Worm (Caenorhabditis elegans) whole organism, L4 larva: ENCODE results near the gene F36G9.7.
A peak's percentile ranks its signal among the peaks of the same experiment; 100 is the strongest.

ENCODE experiments used
- D1046.2 ChIP-seq: fragments of 200-800 bp; sonication (Bioruptor generic); IDR thresholded peaks from 2 replicates; pipeline ENCODE4 v1.3.6; 2022; ENCODE audit warnings: missing genetic modification characterization, missing compliant biosample characterization
- F10B5.3 ChIP-seq: sonication (generic microtip); optimal IDR thresholded peaks from 2 replicates; lab custom pipeline; 2016; ENCODE audit warnings: mild to moderate bottlenecking, missing genetic modification characterization, missing compliant biosample characterization
- R02D3.7 ChIP-seq: fragments of 150-350 bp; sonication (generic microtip); optimal IDR thresholded peaks from 3 replicates; lab custom pipeline; 2014; ENCODE audit warnings: missing biosample characterization, missing genetic modification characterization
- T20F7.1 ChIP-seq: fragments of 200-800 bp; sonication (Bioruptor generic); optimal IDR thresholded peaks from 2 replicates; lab custom pipeline; 2018; ENCODE audit warnings: mild to moderate bottlenecking, missing genetic modification characterization, missing compliant biosample characterization
- T26A8.4 ChIP-seq: fragments of 200-800 bp; sonication (Bioruptor generic); IDR thresholded peaks from 2 replicates; pipeline ENCODE4 v1.3.6; 2022; ENCODE audit warnings: missing genetic modification characterization, missing compliant biosample characterization
- Y5F2A.4 ChIP-seq: fragments of 200-800 bp; sonication (Bioruptor generic); optimal IDR thresholded peaks from 2 replicates; lab custom pipeline; 2018; ENCODE audit warnings: mild to moderate bottlenecking, missing genetic modification characterization, missing compliant biosample characterization
- Y75B8A.6 ChIP-seq: fragments of 200-800 bp; sonication (Bioruptor generic); IDR thresholded peaks from 2 replicates; pipeline ENCODE4 v1.3.6; 2022; ENCODE audit warnings: missing genetic modification reagents, missing genetic modification characterization, missing compliant biosample characterization
- aha-1 ChIP-seq: fragments of 150-350 bp; peaks from one replicate; lab custom pipeline; 2014; ENCODE audit warnings: missing biosample characterization, missing genetic modification characterization
- ama-1 ChIP-seq: fragments of 150-350 bp; optimal IDR thresholded peaks from 2 replicates; lab custom pipeline; 2014; ENCODE audit warnings: inconsistent platforms, mixed read lengths
- attf-4 ChIP-seq: sonication (generic microtip); optimal IDR thresholded peaks from 3 replicates; lab custom pipeline; 2017; ENCODE audit warnings: missing biosample characterization, missing genetic modification characterization
- ceh-62 ChIP-seq: sonication (generic microtip); optimal IDR thresholded peaks from 2 replicates; lab custom pipeline; 2017; ENCODE audit warnings: missing biosample characterization, missing genetic modification characterization
- ceh-82 ChIP-seq: sonication (generic microtip); optimal IDR thresholded peaks from 2 replicates; lab custom pipeline; 2017; ENCODE audit warnings: missing biosample characterization, missing genetic modification characterization
- ces-1 ChIP-seq: fragments of 150-350 bp; sonication (generic microtip); optimal IDR thresholded peaks from 4 replicates; lab custom pipeline; 2014; ENCODE audit warnings: missing biosample characterization, missing genetic modification reagents, missing genetic modification characterization
- ctbp-1 ChIP-seq: fragments of 200-800 bp; sonication (Bioruptor generic); IDR thresholded peaks from 2 replicates; pipeline ENCODE4 v1.3.6; 2022; ENCODE audit warnings: missing genetic modification reagents, missing genetic modification characterization, missing compliant biosample characterization
- daf-8 ChIP-seq: fragments of 200-800 bp; sonication (Bioruptor generic); IDR thresholded peaks from 2 replicates; pipeline ENCODE4 v1.3.6; 2022; ENCODE audit warnings: missing genetic modification characterization, missing compliant biosample characterization
- dmd-8 ChIP-seq: fragments of 200-800 bp; sonication (Bioruptor generic); IDR thresholded peaks from 2 replicates; pipeline ENCODE4 v1.3.6; 2022; ENCODE audit warnings: missing genetic modification characterization, missing compliant biosample characterization
- duxl-1 ChIP-seq: sonication (generic microtip); optimal IDR thresholded peaks from 2 replicates; lab custom pipeline; 2016; ENCODE audit warnings: mild to moderate bottlenecking, missing genetic modification characterization, moderate library complexity, missing compliant biosample characterization; ENCODE audit not compliant: poor library complexity
- fos-1 ChIP-seq: fragments of 150-350 bp; optimal IDR thresholded peaks from 2 replicates; lab custom pipeline; 2014; ENCODE audit warnings: missing biosample characterization, missing genetic modification characterization
- gei-8 ChIP-seq: fragments of 200-800 bp; sonication (Bioruptor generic); optimal IDR thresholded peaks from 2 replicates; lab custom pipeline; 2018; ENCODE audit warnings: mild to moderate bottlenecking, missing genetic modification characterization, missing compliant biosample characterization
- hlh-11 ChIP-seq: fragments of 200-800 bp; sonication (Bioruptor generic); optimal IDR thresholded peaks from 2 replicates; lab custom pipeline; 2018; ENCODE audit warnings: mild to moderate bottlenecking, missing genetic modification characterization, missing compliant biosample characterization
- lin-15B ChIP-seq: fragments of 150-350 bp; sonication (generic microtip); optimal IDR thresholded peaks from 3 replicates; lab custom pipeline; 2014; ENCODE audit warnings: missing biosample characterization, missing genetic modification characterization
- lin-38 ChIP-seq: fragments of 200-800 bp; sonication (Bioruptor generic); IDR thresholded peaks from 2 replicates; pipeline ENCODE4 v1.3.6; 2022; ENCODE audit warnings: missing genetic modification reagents, missing genetic modification characterization, missing compliant biosample characterization
- madf-9 ChIP-seq: fragments of 200-800 bp; sonication (Bioruptor generic); conservative IDR thresholded peaks from 2 replicates; pipeline ENCODE4 v1.3.6; 2022; ENCODE audit warnings: missing genetic modification reagents, missing genetic modification characterization, missing compliant biosample characterization
- mdl-1 ChIP-seq, 2 experiments: fragments of 150-350 bp in 1 of 2; sonication (generic microtip) in 1 of 2; optimal IDR thresholded peaks; 2 replicates each; lab custom pipeline; 2014 to 2017; ENCODE audit warnings: missing biosample characterization in 2 of 2, missing genetic modification characterization in 2 of 2
- mxl-2 ChIP-seq: fragments of 200-800 bp; sonication (Bioruptor generic); conservative IDR thresholded peaks from 2 replicates; pipeline ENCODE4 v1.3.6; 2022; ENCODE audit warnings: missing genetic modification reagents, missing genetic modification characterization, missing compliant biosample characterization
- nhr-102 ChIP-seq: sonication (generic microtip); optimal IDR thresholded peaks from 2 replicates; lab custom pipeline; 2016; ENCODE audit warnings: mild to moderate bottlenecking, missing genetic modification characterization, moderate library complexity, missing compliant biosample characterization
- nhr-11 ChIP-seq: fragments of 150-350 bp; optimal IDR thresholded peaks from 2 replicates; lab custom pipeline; 2014; ENCODE audit warnings: missing biosample characterization, missing genetic modification characterization
- nhr-41 ChIP-seq: fragments of 200-800 bp; sonication (Bioruptor generic); IDR thresholded peaks from 2 replicates; pipeline ENCODE4 v1.3.6; 2022; ENCODE audit warnings: missing genetic modification reagents, missing genetic modification characterization, missing compliant biosample characterization
- nhr-48 ChIP-seq: sonication (generic microtip); optimal IDR thresholded peaks from 2 replicates; lab custom pipeline; 2016; ENCODE audit warnings: mild to moderate bottlenecking, missing genetic modification characterization, missing compliant biosample characterization
- pha-4 ChIP-seq, 2 experiments: fragments of 150-350 bp in 1 of 2; fragments of 200-800 bp in 1 of 2; sonication (Bioruptor generic) in 1 of 2; IDR thresholded peaks in 1 of 2; optimal IDR thresholded peaks in 1 of 2; 2 replicates each; pipeline versions ENCODE4 v1.3.6 to Lab custom; 2014 to 2022; ENCODE audit warnings: missing genetic modification characterization in 2 of 2, missing genetic modification reagents in 2 of 2, missing biosample characterization in 1 of 2, missing compliant biosample characterization in 1 of 2
- pqm-1 ChIP-seq: sonication (generic microtip); optimal IDR thresholded peaks from 2 replicates; lab custom pipeline; 2017; ENCODE audit warnings: missing biosample characterization, missing genetic modification characterization
- rbr-2 ChIP-seq: sonication (generic microtip); optimal IDR thresholded peaks from 2 replicates; lab custom pipeline; 2016; ENCODE audit warnings: missing genotype, missing genetic modification characterization, missing compliant biosample characterization
- skn-1 ChIP-seq: fragments of 150-350 bp; optimal IDR thresholded peaks from 2 replicates; lab custom pipeline; 2014; ENCODE audit warnings: missing biosample characterization, missing genetic modification characterization
- snpc-4 ChIP-seq: fragments of 150-350 bp; optimal IDR thresholded peaks from 2 replicates; lab custom pipeline; 2014; ENCODE audit warnings: missing biosample characterization, missing genetic modification characterization
- spr-1 ChIP-seq: sonication (generic microtip); optimal IDR thresholded peaks from 2 replicates; lab custom pipeline; 2016; ENCODE audit warnings: mild to moderate bottlenecking, missing genetic modification characterization, missing compliant biosample characterization
- tra-1 ChIP-seq: fragments of 200-800 bp; sonication (Bioruptor generic); IDR thresholded peaks from 2 replicates; pipeline ENCODE4 v1.3.6; 2022; ENCODE audit warnings: missing genetic modification reagents, missing genetic modification characterization, missing compliant biosample characterization
- zfp-2 ChIP-seq: sonication (generic microtip); optimal IDR thresholded peaks from 2 replicates; lab custom pipeline; 2016; ENCODE audit warnings: mild to moderate bottlenecking, missing genetic modification characterization, missing compliant biosample characterization
- ztf-7 ChIP-seq: fragments of 150-350 bp; optimal IDR thresholded peaks from 2 replicates; lab custom pipeline; 2014; ENCODE audit warnings: missing biosample characterization, missing genetic modification characterization

F36G9.7 gene

ce11 chrV:15965114-15965513 is 4.4 kb downstream of the F36G9.7 start, which contains the start of gene sri-2:
sri-2 (minus strand) TSS chrV:15965214.
- TF ChIP-seq rbr-2 (tag; lab: Kevin White, UChicago) (no peak), aha-1 (tag; lab: Kevin White, UChicago) (peak; percentile 21), nhr-102 (tag; lab: Kevin White, UChicago) (no peak), fos-1 (tag; lab: Kevin White, UChicago) (no peak), lin-38 (GFP tag; lab: Robert Waterston, UW) (no peak)

- TF ChIP-seq nhr-48 (tag; lab: Kevin White, UChicago) (peak; percentile 26), gei-8 (GFP tag; lab: Kevin White, UChicago) (no peak)
These were observed 10.1 kb downstream of the F36G9.7 start for ce11 chrV:15959456-15959855.

ce11 chrV:15957098-15957497 is 12.5 kb downstream of the F36G9.7 start, which contains the start of gene F36G9.3:
F36G9.3 (plus strand) TSS chrV:15957398.
- TF ChIP-seq madf-9 (GFP tag; lab: Robert Waterston, UW) (no peak), ceh-82 (tag; lab: Kevin White, UChicago) (no peak), hlh-11 (no peak), D1046.2 (GFP tag; lab: Robert Waterston, UW) (no peak), tra-1 (GFP tag; lab: Robert Waterston, UW) (no peak)

- TF ChIP-seq ztf-7 (no peak), pqm-1 (tag; lab: Kevin White, UChicago) (no peak), snpc-4 (tag; lab: Kevin White, UChicago) (no peak), aha-1 (tag; lab: Kevin White, UChicago) (peak; percentile 29)
- TF ChIP-seq, all 104 proteins: peak for 1
These were observed 14.1 kb downstream of the F36G9.7 start, which contains the start of gene srh-186 for ce11 chrV:15955497-15955896. srh-186 (plus strand) TSS chrV:15955797.

- TF ChIP-seq T26A8.4 (GFP tag; lab: Robert Waterston, UW), result no peak
- TF ChIP-seq Y75B8A.6 (GFP tag; lab: Robert Waterston, UW), result no peak
- TF ChIP-seq duxl-1 (tag; lab: Kevin White, UChicago), result no peak
- TF ChIP-seq pha-4 (GFP tag; IDR thresholded peaks at IDR 0.05; lab: Robert Waterston, UW), result no peak
- no peak for TF ChIP-seq pha-4 (tag; optimal IDR thresholded peaks at IDR 0.05; lab: Kevin White, UChicago)
- TF ChIP-seq attf-4, result no peak
These were observed 14.6 kb downstream of the F36G9.7 start, which contains the start of gene srw-57 for ce11 chrV:15954932-15955331. srw-57 (minus strand) TSS chrV:15955032.

- TF ChIP-seq tra-1 (GFP tag; lab: Robert Waterston, UW), result no peak
- no peak for TF ChIP-seq ama-1 (lab: Kevin White, UChicago)
- TF ChIP-seq Y5F2A.4 (GFP tag; lab: Kevin White, UChicago), result no peak
These were observed 16.8 kb downstream of the F36G9.7 start, which contains the start of gene srw-56 for ce11 chrV:15952762-15953161. srw-56 (minus strand) TSS chrV:15952862.

ce11 chrV:15950903-15951302 is 18.6 kb downstream of the F36G9.7 start, which contains the start of gene srw-59:
srw-59 (minus strand) TSS chrV:15951003.
- no peak for TF ChIP-seq dmd-8
- TF ChIP-seq mdl-1 (tag; optimal IDR thresholded peaks at IDR 0.05; lab: Kevin White, UChicago), result no peak
- no peak for TF ChIP-seq spr-1 (tag; lab: Kevin White, UChicago)
- TF ChIP-seq T20F7.1, result no peak
- TF ChIP-seq mxl-2 (GFP tag; lab: Robert Waterston, UW), result no peak
- TF ChIP-seq ces-1, result no peak
- TF ChIP-seq R02D3.7 (tag; lab: Kevin White, UChicago), result no peak
- no peak for TF ChIP-seq skn-1 (tag; lab: Kevin White, UChicago)
- TF ChIP-seq madf-9 (GFP tag; lab: Robert Waterston, UW), result no peak
- no peak for TF ChIP-seq nhr-41 (GFP tag; lab: Robert Waterston, UW)
- no peak for TF ChIP-seq ceh-62 (tag; lab: Kevin White, UChicago)
- TF ChIP-seq daf-8 (GFP tag; lab: Robert Waterston, UW), result no peak
- no peak for TF ChIP-seq F10B5.3
- no peak for TF ChIP-seq ctbp-1
- TF ChIP-seq lin-15B (tag; lab: Kevin White, UChicago), result no peak
- no peak for TF ChIP-seq zfp-2 (tag; lab: Kevin White, UChicago)
- no peak for TF ChIP-seq nhr-11 (tag; lab: Kevin White, UChicago)
